Fruit fly (Drosophila melanogaster): Measurements from ENCODE around the gene CG5262.

dm6 chr3L:20431619-20432018 lies 1.3 kb upstream of the CG5262 start:
- TF ChIP-seq CG8478 (optimal IDR thresholded peaks at IDR 0.05) (no peak), CTCF (optimal IDR thresholded peaks at IDR 0.05) (no peak)
